Worm (Caenorhabditis elegans) whole organism, L1 larva: ENCODE measurements around the gene clec-195.

Source experiments
- ceh-63 ChIP-seq: fragments of 200-800 bp; sonication (Bioruptor generic); optimal IDR thresholded peaks from 2 replicates; lab custom pipeline; 2018; ENCODE audit warnings: mild to moderate bottlenecking, missing genetic modification characterization, missing compliant biosample characterization
- ces-1 ChIP-seq: fragments of 150-350 bp; optimal IDR thresholded peaks from 2 replicates; lab custom pipeline; 2014; ENCODE audit warnings: missing biosample characterization, missing genetic modification reagents, missing genetic modification characterization
- elt-2 ChIP-seq: sonication (generic microtip); optimal IDR thresholded peaks from 2 replicates; lab custom pipeline; 2016; ENCODE audit warnings: missing genetic modification characterization, mild to moderate bottlenecking, inconsistent platforms, missing compliant biosample characterization, missing genetic modification reagents
- isw-1 ChIP-seq: fragments of 200-800 bp; sonication (Bioruptor generic); IDR thresholded peaks from 2 replicates; pipeline ENCODE4 v1.3.6; 2022; ENCODE audit warnings: missing genetic modification characterization, missing compliant biosample characterization
- lin-39 ChIP-seq: fragments of 150-350 bp; optimal IDR thresholded peaks from 2 replicates; lab custom pipeline; 2014; ENCODE audit warnings: missing biosample characterization, missing genetic modification reagents, missing genetic modification characterization
- mef-2 ChIP-seq: fragments of 150-350 bp; optimal IDR thresholded peaks from 2 replicates; lab custom pipeline; 2014; ENCODE audit warnings: missing biosample characterization, missing genetic modification characterization
- nhr-19 ChIP-seq: fragments of 200-800 bp; sonication (Bioruptor generic); conservative IDR thresholded peaks from 2 replicates; pipeline ENCODE4 v1.3.6; 2022; ENCODE audit warnings: missing genetic modification characterization, missing compliant biosample characterization
- nhr-28 ChIP-seq: fragments of 150-350 bp; optimal IDR thresholded peaks from 2 replicates; lab custom pipeline; 2014; ENCODE audit warnings: missing biosample characterization, missing genetic modification characterization
- tbx-2 ChIP-seq: sonication (generic microtip); optimal IDR thresholded peaks from 2 replicates; lab custom pipeline; 2016; ENCODE audit warnings: missing genetic modification characterization, missing compliant biosample characterization
- unc-130 ChIP-seq: fragments of 150-350 bp; optimal IDR thresholded peaks from 2 replicates; lab custom pipeline; 2017; ENCODE audit warnings: missing biosample characterization, missing genetic modification characterization, inconsistent platforms
- unc-30 ChIP-seq: sonication (generic microtip); optimal IDR thresholded peaks from 2 replicates; lab custom pipeline; 2017; ENCODE audit warnings: missing biosample characterization, missing genetic modification characterization
- unc-62 ChIP-seq: fragments of 150-350 bp; optimal IDR thresholded peaks from 2 replicates; lab custom pipeline; 2014; ENCODE audit warnings: missing biosample characterization, missing genetic modification reagents, missing genetic modification characterization
- zag-1 ChIP-seq: fragments of 150-350 bp; optimal IDR thresholded peaks from 2 replicates; lab custom pipeline; 2014; ENCODE audit warnings: missing biosample characterization, missing genetic modification characterization
- ztf-11 ChIP-seq, 2 experiments: sonication (generic microtip); optimal IDR thresholded peaks; 2 replicates each; lab custom pipeline; 2016 to 2017; ENCODE audit warnings: missing genetic modification characterization in 2 of 2, missing biosample characterization in 1 of 2, missing compliant biosample characterization in 1 of 2

DNA sequence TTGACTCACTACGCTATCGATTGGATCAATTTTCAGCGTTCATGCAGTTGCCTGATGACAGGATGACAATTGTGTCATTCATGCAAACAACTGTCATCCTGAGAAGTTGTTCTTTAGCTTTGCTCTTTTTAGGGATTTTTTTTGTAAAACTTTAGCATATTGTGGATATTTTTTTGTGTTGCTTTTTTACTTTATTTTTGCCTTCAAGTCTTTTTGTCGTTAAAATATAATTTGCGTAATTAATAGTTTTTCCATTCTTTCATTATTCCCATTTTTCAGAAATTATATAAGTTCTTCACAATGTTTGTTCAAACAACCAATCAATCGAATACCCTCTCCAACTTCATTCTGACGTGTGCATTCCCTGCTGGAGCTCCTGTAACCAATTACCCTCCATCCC is 5.0 kb downstream of the clec-195 start, which contains the start of gene Y116A8C.20:
- TF ChIP-seq lin-39 (tag; lab: Kevin White, UChicago) = no peak
- no peak for TF ChIP-seq unc-130 (tag; lab: Kevin White, UChicago)
- TF ChIP-seq tbx-2 = no peak
- TF ChIP-seq ztf-11 (tag; optimal IDR thresholded peaks at IDR 0.05; lab: Kevin White, UChicago) = no peak
- TF ChIP-seq ces-1 (GFP tag; lab: Kevin White, UChicago) = no peak
- no peak for TF ChIP-seq unc-62 (GFP tag; lab: Kevin White, UChicago)
- no peak for TF ChIP-seq unc-30 (tag; lab: Kevin White, UChicago)
- no peak for TF ChIP-seq ceh-63
- TF ChIP-seq elt-2 (tag; lab: Kevin White, UChicago) = no peak
- no peak for TF ChIP-seq nhr-19 (GFP tag; lab: Robert Waterston, UW)
- no peak for TF ChIP-seq mef-2
- TF ChIP-seq isw-1 (GFP tag; lab: Robert Waterston, UW) = no peak
- TF ChIP-seq zag-1 (tag; lab: Kevin White, UChicago) = no peak
- no peak for TF ChIP-seq nhr-28 (tag; lab: Kevin White, UChicago)
